Fruit fly (Drosophila melanogaster) whole organism, embryonic: ENCODE results near the gene CG12299.

ENCODE experiments used
- Atf-2 ChIP-seq: fragments of 200-800 bp; sonication (Bioruptor generic); optimal IDR thresholded peaks from 2 replicates; lab custom pipeline; 2016; ENCODE audit warnings: missing biosample characterization, missing genetic modification characterization
- CG10321 ChIP-seq: fragments of 200-800 bp; sonication (Bioruptor generic); IDR thresholded peaks from 2 replicates; pipeline ENCODE4 v1.3.6; 2022; ENCODE audit warnings: missing biosample characterization, missing genetic modification characterization
- CG10431 ChIP-seq: fragments of 200-800 bp; sonication (Bioruptor generic); optimal IDR thresholded peaks from 3 replicates; lab custom pipeline; 2018; ENCODE audit warnings: missing biosample characterization, mild to moderate bottlenecking, missing genetic modification characterization
- CG10654 ChIP-seq: fragments of 200-800 bp; sonication (Bioruptor generic); optimal IDR thresholded peaks from 2 replicates; lab custom pipeline; 2016; ENCODE audit warnings: missing biosample characterization, missing genetic modification characterization
- CG11723 ChIP-seq: fragments of 200-800 bp; sonication (Bioruptor generic); optimal IDR thresholded peaks from 2 replicates; lab custom pipeline; 2017; ENCODE audit warnings: missing biosample characterization, mild to moderate bottlenecking, missing genetic modification characterization
- CG12744 ChIP-seq: fragments of 200-800 bp; sonication (Bioruptor generic); optimal IDR thresholded peaks from 2 replicates; lab custom pipeline; 2016; ENCODE audit warnings: missing biosample characterization, missing genetic modification characterization
- CG14050 ChIP-seq: fragments of 200-800 bp; sonication (Bioruptor generic); IDR thresholded peaks from 3 replicates; pipeline ENCODE4 v1.3.6; 2022; ENCODE audit warnings: missing biosample characterization, missing genetic modification characterization
- CG14667 ChIP-seq: fragments of 200-800 bp; sonication (Bioruptor generic); IDR thresholded peaks from 2 replicates; pipeline ENCODE4 v1.3.6; 2022; ENCODE audit warnings: missing biosample characterization, missing genetic modification characterization
- CG14710 ChIP-seq: fragments of 200-800 bp; sonication (Bioruptor generic); optimal IDR thresholded peaks from 3 replicates; lab custom pipeline; 2019; ENCODE audit warnings: missing biosample characterization, mild to moderate bottlenecking, missing genetic modification characterization, moderate library complexity
- CG16863 ChIP-seq: fragments of 200-800 bp; sonication (Bioruptor generic); optimal IDR thresholded peaks from 3 replicates; lab custom pipeline; 2016; ENCODE audit warnings: missing biosample characterization, missing genetic modification characterization
- CG18619 ChIP-seq: fragments of 200-800 bp; sonication (Bioruptor generic); optimal IDR thresholded peaks from 3 replicates; lab custom pipeline; 2017; ENCODE audit warnings: missing biosample characterization, mild to moderate bottlenecking, missing genetic modification characterization
- CG30431 ChIP-seq: fragments of 200-800 bp; sonication (Bioruptor generic); optimal IDR thresholded peaks from 2 replicates; lab custom pipeline; 2017; ENCODE audit warnings: missing biosample characterization, missing genetic modification characterization
- CG4424 ChIP-seq: fragments of 200-800 bp; sonication (Bioruptor generic); optimal IDR thresholded peaks from 3 replicates; lab custom pipeline; 2016; ENCODE audit warnings: missing biosample characterization, missing genetic modification characterization
- CG6254 ChIP-seq: fragments of 200-800 bp; sonication (Bioruptor generic); optimal IDR thresholded peaks from 3 replicates; lab custom pipeline; 2017; ENCODE audit warnings: mild to moderate bottlenecking, missing biosample characterization, missing genetic modification reagents, missing genetic modification characterization
- CG6854 ChIP-seq: fragments of 200-800 bp; sonication (Bioruptor generic); optimal IDR thresholded peaks from 3 replicates; lab custom pipeline; 2017; ENCODE audit warnings: missing biosample characterization, mild to moderate bottlenecking, missing genetic modification characterization
- CG7963 ChIP-seq: fragments of 200-800 bp; sonication (Bioruptor generic); IDR thresholded peaks from 3 replicates; pipeline ENCODE4 v1.3.6; 2022; ENCODE audit warnings: missing biosample characterization, missing genetic modification characterization; ENCODE audit not compliant: partially characterized antibody
- CG7987 ChIP-seq: fragments of 200-800 bp; sonication (Bioruptor generic); optimal IDR thresholded peaks from 2 replicates; lab custom pipeline; 2018; ENCODE audit warnings: missing biosample characterization, mild to moderate bottlenecking, missing genetic modification characterization, moderate library complexity
- CG8359 ChIP-seq: fragments of 200-800 bp; sonication (Bioruptor generic); optimal IDR thresholded peaks from 2 replicates; lab custom pipeline; 2017; ENCODE audit warnings: missing biosample characterization, mild to moderate bottlenecking, missing genetic modification characterization, borderline replicate concordance
- CG9797 ChIP-seq: fragments of 200-800 bp; sonication (Bioruptor generic); optimal IDR thresholded peaks from 3 replicates; lab custom pipeline; 2018; ENCODE audit warnings: missing biosample characterization, mild to moderate bottlenecking, missing genetic modification characterization
- Dad ChIP-seq: fragments of 200-800 bp; sonication (Bioruptor generic); optimal IDR thresholded peaks from 3 replicates; lab custom pipeline; 2016; ENCODE audit warnings: missing biosample characterization, missing genetic modification characterization
- Deaf1 ChIP-seq: fragments of 200-800 bp; optimal IDR thresholded peaks from 3 replicates; lab custom pipeline; 2019; ENCODE audit warnings: missing biosample characterization, mild to moderate bottlenecking, missing genetic modification characterization, moderate library complexity
- Dll ChIP-seq: fragments of 200-800 bp; sonication (Bioruptor generic); IDR thresholded peaks from 4 replicates; pipeline ENCODE4 v1.3.6; 2022; ENCODE audit warnings: missing biosample characterization, missing genetic modification characterization; ENCODE audit not compliant: partially characterized antibody
- ERR ChIP-seq: fragments of 200-800 bp; sonication (Bioruptor generic); optimal IDR thresholded peaks from 2 replicates; lab custom pipeline; 2016; ENCODE audit warnings: missing biosample characterization, missing genetic modification characterization
- Eip74EF ChIP-seq, 2 experiments: fragments of 200-800 bp in 1 of 2; fragments of >200 bp in 1 of 2; sonication (Bioruptor generic) in 1 of 2; optimal IDR thresholded peaks; 2 replicates each; lab custom pipeline; 2017 to 2019; ENCODE audit warnings: missing biosample characterization in 2 of 2, missing genetic modification characterization in 2 of 2, mild to moderate bottlenecking in 1 of 2, moderate library complexity in 1 of 2
- HLH3B ChIP-seq: fragments of 200-800 bp; sonication (Bioruptor generic); IDR thresholded peaks from 2 replicates; pipeline ENCODE4 v1.3.6; 2022; ENCODE audit warnings: missing biosample characterization, missing genetic modification characterization
- Hand ChIP-seq: fragments of 200-800 bp; sonication (Bioruptor generic); optimal IDR thresholded peaks from 2 replicates; lab custom pipeline; 2017; ENCODE audit warnings: mild to moderate bottlenecking, missing biosample characterization, missing genetic modification reagents, missing genetic modification characterization
- HmgZ ChIP-seq: fragments of 200-800 bp; sonication (Bioruptor generic); optimal IDR thresholded peaks from 2 replicates; lab custom pipeline; 2018; ENCODE audit warnings: missing biosample characterization, mild to moderate bottlenecking, missing genetic modification characterization
- Nf-YB ChIP-seq: fragments of 200-800 bp; sonication (Bioruptor generic); optimal IDR thresholded peaks from 3 replicates; lab custom pipeline; 2019; ENCODE audit warnings: missing biosample characterization, mild to moderate bottlenecking, missing genetic modification characterization, moderate library complexity
- Rx ChIP-seq: fragments of 200-800 bp; sonication (Bioruptor generic); IDR thresholded peaks from 2 replicates; pipeline ENCODE4 v1.3.6; 2022; ENCODE audit warnings: missing biosample characterization, missing genetic modification characterization
- Sox102F ChIP-seq: fragments of 200-800 bp; sonication (Bioruptor generic); optimal IDR thresholded peaks from 2 replicates; lab custom pipeline; 2018; ENCODE audit warnings: missing biosample characterization, mild to moderate bottlenecking, missing genetic modification characterization, moderate library complexity
- TFAM ChIP-seq: fragments of 200-800 bp; sonication (Bioruptor generic); optimal IDR thresholded peaks from 2 replicates; lab custom pipeline; 2017; ENCODE audit warnings: missing biosample characterization, missing genetic modification characterization, inconsistent platforms
- ato ChIP-seq: fragments of 200-800 bp; sonication (Bioruptor generic); IDR thresholded peaks from 2 replicates; pipeline ENCODE4 v1.3.6; 2022; ENCODE audit warnings: missing biosample characterization, missing genetic modification characterization; ENCODE audit not compliant: partially characterized antibody
- bbx ChIP-seq: fragments of 200-800 bp; sonication (Bioruptor generic); IDR thresholded peaks from 2 replicates; pipeline ENCODE4 v1.3.6; 2022; ENCODE audit warnings: missing biosample characterization, missing genetic modification characterization; ENCODE audit not compliant: partially characterized antibody
- bigmax ChIP-seq: fragments of 200-800 bp; sonication (Bioruptor generic); optimal IDR thresholded peaks from 2 replicates; lab custom pipeline; 2018; ENCODE audit warnings: missing biosample characterization, mild to moderate bottlenecking, missing genetic modification characterization
- btn ChIP-seq: fragments of 200-800 bp; sonication (Bioruptor generic); optimal IDR thresholded peaks from 2 replicates; lab custom pipeline; 2016; ENCODE audit warnings: missing biosample characterization, missing genetic modification characterization
- gem ChIP-seq: fragments of 200-800 bp; sonication (Bioruptor generic); optimal IDR thresholded peaks from 2 replicates; lab custom pipeline; 2019; ENCODE audit warnings: missing biosample characterization, mild to moderate bottlenecking, missing genetic modification characterization, moderate library complexity
- ind ChIP-seq: fragments of 200-800 bp; sonication (Bioruptor generic); optimal IDR thresholded peaks from 3 replicates; lab custom pipeline; 2016; ENCODE audit warnings: missing biosample characterization, missing genetic modification characterization
- insv ChIP-seq, 2 experiments: fragments of 200-800 bp; sonication (Bioruptor generic); optimal IDR thresholded peaks; 3 replicates each; lab custom pipeline; 2016 to 2018; ENCODE audit warnings: missing biosample characterization in 2 of 2, missing genetic modification characterization in 2 of 2
- jing ChIP-seq: fragments of 200-800 bp; sonication (Bioruptor generic); optimal IDR thresholded peaks from 2 replicates; lab custom pipeline; 2018; ENCODE audit warnings: missing biosample characterization, mild to moderate bottlenecking, missing genetic modification characterization
- klu ChIP-seq: fragments of 200-800 bp; sonication (Bioruptor generic); IDR thresholded peaks from 2 replicates; pipeline ENCODE4 v1.3.6; 2022; ENCODE audit warnings: missing biosample characterization, missing genetic modification characterization
- nmo ChIP-seq: fragments of 200-800 bp; sonication (Bioruptor generic); optimal IDR thresholded peaks from 2 replicates; lab custom pipeline; 2018; ENCODE audit warnings: missing biosample characterization, mild to moderate bottlenecking, missing genetic modification characterization, moderate library complexity
- odd ChIP-seq: fragments of 200-800 bp; sonication (Bioruptor generic); optimal IDR thresholded peaks from 2 replicates; lab custom pipeline; 2017; ENCODE audit warnings: missing biosample characterization, mild to moderate bottlenecking, missing genetic modification characterization
- onecut ChIP-seq: fragments of 200-800 bp; sonication (Bioruptor generic); IDR thresholded peaks from 2 replicates; pipeline ENCODE4 v1.3.6; 2022; ENCODE audit warnings: missing biosample characterization, missing genetic modification characterization
- otp ChIP-seq: fragments of 200-800 bp; sonication (Bioruptor generic); IDR thresholded peaks from 3 replicates; pipeline ENCODE4, ENCODE4 v1.3.6; 2022; ENCODE audit warnings: missing biosample characterization, missing genetic modification characterization
- prd ChIP-seq, 3 experiments: fragments of >200 bp in 2 of 3; fragments of 200-800 bp in 1 of 3; sonication (Bioruptor generic) in 1 of 3; optimal IDR thresholded peaks in 2 of 3; IDR thresholded peaks in 1 of 3; 2 replicates in 2 of 3; 3 replicates in 1 of 3; pipeline versions ENCODE4 v1.3.6 to Lab custom; 2017 to 2022; ENCODE audit warnings: missing biosample characterization in 1 of 3, missing genetic modification characterization in 1 of 3
- sens-2 ChIP-seq: fragments of 200-800 bp; sonication (Bioruptor generic); IDR thresholded peaks from 2 replicates; pipeline ENCODE4 v1.3.6; 2022; ENCODE audit warnings: missing biosample characterization, missing genetic modification characterization
- seq ChIP-seq: fragments of 200-800 bp; sonication (Bioruptor generic); IDR thresholded peaks from 2 replicates; pipeline ENCODE4 v1.3.6; 2022; ENCODE audit warnings: missing biosample characterization, missing genetic modification characterization
- z ChIP-seq: fragments of 200-800 bp; sonication (Bioruptor generic); IDR thresholded peaks from 3 replicates; pipeline ENCODE4 v1.3.6; 2022; ENCODE audit warnings: missing biosample characterization, missing genetic modification characterization

CG12299 gene

DNA sequence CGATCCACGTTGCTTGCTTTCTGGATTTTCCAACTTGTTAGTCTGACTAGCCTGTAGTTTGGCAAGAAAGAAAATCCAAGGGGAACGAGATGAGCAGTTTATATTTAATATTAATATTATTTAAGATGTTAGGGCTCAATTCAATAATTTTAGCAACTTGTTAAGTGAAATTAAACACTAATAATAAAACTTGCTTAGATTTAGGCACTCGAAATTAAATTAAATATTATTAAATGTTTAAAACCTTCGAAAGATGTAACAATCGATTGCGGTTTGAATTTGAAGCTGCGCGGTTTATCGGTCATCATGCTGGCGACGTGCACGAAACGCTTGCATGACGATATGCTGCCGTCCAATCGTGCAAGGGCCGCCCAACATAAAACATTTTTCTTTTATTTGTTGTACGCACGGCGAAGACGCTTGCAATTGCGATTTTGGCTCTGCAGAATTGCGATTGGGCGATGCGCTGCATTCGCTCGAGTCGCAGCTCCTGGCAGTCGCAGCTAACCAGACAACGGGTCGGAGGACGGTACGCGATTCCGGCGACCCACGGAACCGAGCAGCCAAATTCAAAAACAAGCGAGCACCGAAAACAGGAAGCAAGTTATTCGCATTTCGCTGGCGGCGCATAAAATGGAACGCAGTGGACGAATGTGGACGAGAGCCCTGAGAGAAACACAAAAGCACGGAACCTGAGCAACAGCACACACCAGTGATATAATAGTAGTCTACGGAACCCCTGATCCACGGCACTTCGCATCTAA lies at the start of gene CG12299, which contains the start of gene Vha16-5:
CG12299 (plus strand) TSS at position 353 of the 764 bp plus-strand sequence.
Vha16-5 (minus strand) TSS at position 51 of the 764 bp plus-strand sequence.
- TF ChIP-seq CG8359 = no peak
- TF ChIP-seq Eip74EF (GFP tag; optimal IDR thresholded peaks at IDR 0.05; lab: Kevin White, UChicago) = no peak
- peak; percentile 89 for TF ChIP-seq onecut (GFP tag; lab: Robert Waterston, UW)
- TF ChIP-seq ato (GFP tag; lab: Robert Waterston, UW) = peak; percentile 92
- peak; percentile 76 for TF ChIP-seq CG14710 (tag; lab: Kevin White, UChicago)
- peak; percentile 64; the same call in 3 of the 4 replicates for TF ChIP-seq Dll
- TF ChIP-seq HmgZ (tag; lab: Kevin White, UChicago) = peak; percentile 70
- TF ChIP-seq CG10654 (GFP tag; lab: Kevin White, UChicago) = peak; percentile 85
- TF ChIP-seq Dad (GFP tag; lab: Kevin White, UChicago) = peak; percentile 94
- no peak for TF ChIP-seq Deaf1 (tag; lab: Kevin White, UChicago)
- no peak for TF ChIP-seq TFAM (GFP tag; lab: Kevin White, UChicago)
- TF ChIP-seq Sox102F (GFP tag; lab: Kevin White, UChicago) = peak; percentile 91
- TF ChIP-seq CG30431 (GFP tag; lab: Kevin White, UChicago) = peak; percentile 54
- peak; percentile 75 for TF ChIP-seq nmo (GFP tag; lab: Kevin White, UChicago)
- peak; percentile 70 for TF ChIP-seq CG14667 (GFP tag; lab: Robert Waterston, UW)
- peak; percentile 87 for TF ChIP-seq Rx (GFP tag; lab: Robert Waterston, UW)
- TF ChIP-seq klu (GFP tag; lab: Robert Waterston, UW) = peak; percentile 54; the same call in 1 of the 2 replicates
- TF ChIP-seq Nf-YB = no peak
- peak; percentile 86 for TF ChIP-seq ind (GFP tag; lab: Kevin White, UChicago)
- peak; percentile 83 for TF ChIP-seq CG16863
- TF ChIP-seq CG6854 (GFP tag; lab: Kevin White, UChicago) = no peak
- TF ChIP-seq bbx (GFP tag; lab: Robert Waterston, UW) = peak; percentile 89
- TF ChIP-seq sens-2 = peak; percentile 63; the same call in 1 of the 2 replicates
- no peak for TF ChIP-seq bigmax (GFP tag; lab: Kevin White, UChicago)
- peak; percentile 44; the same call in 1 of the 2 replicates for TF ChIP-seq CG10321 (GFP tag; lab: Robert Waterston, UW)
- peak; percentile 65 for TF ChIP-seq CG11723 (GFP tag; lab: Kevin White, UChicago)
- TF ChIP-seq prd (optimal IDR thresholded peaks at IDR 0.05; lab: Kevin White, UChicago) = no peak
- TF ChIP-seq prd (GFP tag; IDR thresholded peaks at IDR 0.05; lab: Robert Waterston, UW) = peak; percentile 95
- no peak for TF ChIP-seq ERR (GFP tag; lab: Kevin White, UChicago)
- TF ChIP-seq CG7987 = peak; percentile 78
- TF ChIP-seq CG12744 (GFP tag; lab: Kevin White, UChicago) = peak; percentile 69
- peak; percentile 43 for TF ChIP-seq jing (GFP tag; lab: Kevin White, UChicago)
- peak; percentile 87 for TF ChIP-seq CG14050 (GFP tag; lab: Robert Waterston, UW)
- no peak for TF ChIP-seq insv (GFP tag; optimal IDR thresholded peaks at IDR 0.05; lab: Kevin White, UChicago)
- peak; percentile 22 for TF ChIP-seq CG10431 (GFP tag; lab: Kevin White, UChicago)
- no peak for TF ChIP-seq Hand
- peak; percentile 34; the same call in 1 of the 2 replicates for TF ChIP-seq seq
- peak; percentile 53 for TF ChIP-seq btn
- TF ChIP-seq CG4424 (GFP tag; lab: Kevin White, UChicago) = peak; percentile 87
- TF ChIP-seq gem (tag; lab: Kevin White, UChicago) = peak; percentile 93
- peak; percentile 86 for TF ChIP-seq CG7963 (GFP tag; lab: Robert Waterston, UW)
- peak; percentile 93 for TF ChIP-seq HLH3B (GFP tag; lab: Robert Waterston, UW)
- peak; percentile 63 for TF ChIP-seq CG18619 (GFP tag; lab: Kevin White, UChicago)
- peak; percentile 82 for TF ChIP-seq otp (GFP tag; lab: Robert Waterston, UW)
- no peak for TF ChIP-seq CG6254 (GFP tag; lab: Kevin White, UChicago)
- peak; percentile 71 for TF ChIP-seq Atf-2
- TF ChIP-seq CG9797 (GFP tag; lab: Kevin White, UChicago) = peak; percentile 55
- no peak for TF ChIP-seq odd (GFP tag; lab: Kevin White, UChicago)
- no peak for TF ChIP-seq z
